Worm (Caenorhabditis elegans) whole organism, L4 larva: Measurements from ENCODE around the gene C08F11.12.
"Not testable (repeated sequence)": the region's sequence is repeated elsewhere in the genome, so short reads cannot be mapped to it uniquely, and the experiment has no call there.

Experiments used
- aly-2 ChIP-seq: sonication (generic microtip); optimal IDR thresholded peaks from 2 replicates; lab custom pipeline; 2018; ENCODE audit warnings: missing biosample characterization, missing genetic modification characterization
- cey-2 ChIP-seq: sonication (generic microtip); optimal IDR thresholded peaks from 3 replicates; lab custom pipeline; 2017; ENCODE audit warnings: missing genetic modification characterization, mild to moderate bottlenecking, missing compliant biosample characterization, antibody characterized with exemption, borderline replicate concordance; ENCODE audit not compliant: insufficient read depth
- mdl-1 ChIP-seq, 2 experiments: fragments of 150-350 bp in 1 of 2; sonication (generic microtip) in 1 of 2; optimal IDR thresholded peaks; 2 replicates each; lab custom pipeline; 2014 to 2017; ENCODE audit warnings: missing biosample characterization in 2 of 2, missing genetic modification characterization in 2 of 2
- spr-1 ChIP-seq: sonication (generic microtip); optimal IDR thresholded peaks from 2 replicates; lab custom pipeline; 2016; ENCODE audit warnings: mild to moderate bottlenecking, missing genetic modification characterization, missing compliant biosample characterization

DNA sequence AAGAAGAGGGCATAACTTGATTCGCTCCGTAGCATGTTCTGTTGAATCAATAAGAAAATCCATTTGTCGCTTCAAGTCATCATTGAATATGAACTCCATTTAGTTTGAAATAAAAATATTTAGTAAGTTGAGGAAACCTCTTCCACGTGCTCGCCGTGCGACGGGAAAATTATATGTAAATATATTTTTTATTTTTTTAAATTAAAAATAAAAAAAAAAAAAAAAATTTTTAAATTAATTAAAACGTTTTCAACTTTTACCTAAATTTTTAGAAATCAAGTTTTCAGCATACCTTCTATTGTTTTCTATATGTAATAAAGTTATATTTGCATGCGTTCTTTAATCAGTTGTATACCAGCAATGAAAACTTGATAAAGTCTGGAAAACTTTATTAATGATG, 8.1 kb upstream of the C08F11.12 start, which contains the start of gene Y45F10C.1:
- not testable (repeated sequence) for TF ChIP-seq spr-1 (tag; lab: Kevin White, UChicago); cey-2 (tag; lab: Kevin White, UChicago); aly-2 (tag; lab: Kevin White, UChicago); mdl-1 (tag; optimal IDR thresholded peaks at IDR 0.05; lab: Kevin White, UChicago)
